Worm (Caenorhabditis elegans) whole organism, young adult: Measurements from ENCODE around the gene vha-13.

Experiments used
- C06A6.2 ChIP-seq: fragments of 200-800 bp; sonication (Bioruptor generic); conservative IDR thresholded peaks from 2 replicates; pipeline ENCODE4 v1.3.6; 2022; ENCODE audit warnings: missing genetic modification characterization, missing compliant biosample characterization
- F10E7.11 ChIP-seq: sonication (generic microtip); optimal IDR thresholded peaks from 2 replicates; lab custom pipeline; 2017; ENCODE audit warnings: mild to moderate bottlenecking, missing genetic modification characterization, moderate library complexity, missing compliant biosample characterization
- F23B12.7 ChIP-seq: sonication (generic microtip); optimal IDR thresholded peaks from 2 replicates; lab custom pipeline; 2017; ENCODE audit warnings: missing genetic modification characterization, mild to moderate bottlenecking, missing compliant biosample characterization, antibody characterized with exemption, moderate library complexity; ENCODE audit not compliant: insufficient read depth
- F39B2.1 ChIP-seq: fragments of 200-800 bp; sonication (Bioruptor generic); IDR thresholded peaks from 2 replicates; pipeline ENCODE4 v1.3.6; 2022; ENCODE audit warnings: missing genetic modification reagents, missing genetic modification characterization, missing compliant biosample characterization
- F52B5.7 ChIP-seq: sonication (generic microtip); optimal IDR thresholded peaks from 2 replicates; lab custom pipeline; 2016; ENCODE audit warnings: mild to moderate bottlenecking, missing genetic modification characterization, missing compliant biosample characterization
- F57C9.4 ChIP-seq: sonication (generic microtip); optimal IDR thresholded peaks from 2 replicates; lab custom pipeline; 2017; ENCODE audit warnings: mild to moderate bottlenecking, missing genetic modification characterization, missing compliant biosample characterization
- K11D2.4 ChIP-seq: fragments of 200-800 bp; sonication (Bioruptor generic); IDR thresholded peaks from 2 replicates; pipeline ENCODE4 v1.3.6; 2022; ENCODE audit warnings: missing genetic modification reagents, missing genetic modification characterization, missing compliant biosample characterization
- K12H6.12 ChIP-seq: fragments of 200-800 bp; sonication (Bioruptor generic); optimal IDR thresholded peaks from 2 replicates; lab custom pipeline; 2018; ENCODE audit warnings: mild to moderate bottlenecking, missing genetic modification characterization, missing compliant biosample characterization
- T26A5.8 ChIP-seq: sonication (generic microtip); optimal IDR thresholded peaks from 2 replicates; lab custom pipeline; 2016; ENCODE audit warnings: missing genetic modification characterization, missing compliant biosample characterization
- Y53F4B.3 ChIP-seq: fragments of 200-800 bp; sonication (Bioruptor generic); IDR thresholded peaks from 2 replicates; pipeline ENCODE4 v1.3.6; 2022; ENCODE audit warnings: missing genetic modification reagents, missing genetic modification characterization, missing compliant biosample characterization
- Y53G8AR.9 ChIP-seq: fragments of 200-800 bp; sonication (Bioruptor generic); conservative IDR thresholded peaks from 2 replicates; pipeline ENCODE4 v1.3.6; 2022; ENCODE audit warnings: missing genetic modification reagents, missing genetic modification characterization, missing compliant biosample characterization
- Y67H2A.10 ChIP-seq: fragments of 200-800 bp; sonication (Bioruptor generic); conservative IDR thresholded peaks from 2 replicates; pipeline ENCODE4 v1.3.6; 2022; ENCODE audit warnings: missing genetic modification reagents, missing genetic modification characterization, missing compliant biosample characterization
- aptf-2 ChIP-seq: fragments of 200-800 bp; sonication (Bioruptor generic); conservative IDR thresholded peaks from 2 replicates; pipeline ENCODE4 v1.3.6; 2022; ENCODE audit warnings: missing genetic modification reagents, missing genetic modification characterization, missing compliant biosample characterization
- aptf-3 ChIP-seq: fragments of 200-800 bp; sonication (Bioruptor generic); IDR thresholded peaks from 2 replicates; pipeline ENCODE4 v1.3.6; 2022; ENCODE audit warnings: missing genetic modification characterization, missing compliant biosample characterization
- atf-7 ChIP-seq: sonication (generic microtip); optimal IDR thresholded peaks from 2 replicates; lab custom pipeline; 2017; ENCODE audit warnings: mild to moderate bottlenecking, missing genetic modification characterization, missing compliant biosample characterization
- attf-3 ChIP-seq: fragments of 200-800 bp; sonication (Bioruptor generic); conservative IDR thresholded peaks from 2 replicates; pipeline ENCODE4 v1.3.6; 2022; ENCODE audit warnings: missing genetic modification reagents, missing genetic modification characterization, missing compliant biosample characterization
- cebp-1 ChIP-seq, 2 experiments: fragments of 200-800 bp in 1 of 2; sonication (Bioruptor generic) in 1 of 2; sonication (generic microtip) in 1 of 2; IDR thresholded peaks in 1 of 2; optimal IDR thresholded peaks in 1 of 2; 2 replicates each; pipeline versions ENCODE4 v1.3.6 to Lab custom; 2017 to 2022; ENCODE audit warnings: missing compliant biosample characterization in 2 of 2, missing genetic modification characterization in 2 of 2, mild to moderate bottlenecking in 1 of 2, missing genetic modification reagents in 1 of 2, moderate library complexity in 1 of 2
- cebp-2 ChIP-seq: fragments of 200-800 bp; sonication (Bioruptor generic); IDR thresholded peaks from 2 replicates; pipeline ENCODE4 v1.3.6; 2022; ENCODE audit warnings: missing genetic modification characterization, missing compliant biosample characterization
- ceh-58 ChIP-seq: fragments of 200-800 bp; sonication (Bioruptor generic); IDR thresholded peaks from 2 replicates; pipeline ENCODE4 v1.3.6; 2022; ENCODE audit warnings: missing genetic modification characterization, missing compliant biosample characterization
- ceh-79 ChIP-seq: sonication (generic microtip); optimal IDR thresholded peaks from 2 replicates; lab custom pipeline; 2017; ENCODE audit warnings: mild to moderate bottlenecking, missing genetic modification characterization, missing compliant biosample characterization
- ceh-91 ChIP-seq: fragments of 200-800 bp; sonication (Bioruptor generic); IDR thresholded peaks from 2 replicates; pipeline ENCODE4 v1.3.6; 2022; ENCODE audit warnings: missing genetic modification reagents, missing genetic modification characterization, missing compliant biosample characterization
- chd-7 ChIP-seq: sonication (generic microtip); optimal IDR thresholded peaks from 2 replicates; lab custom pipeline; 2016; ENCODE audit warnings: mild to moderate bottlenecking, missing genetic modification characterization, moderate library complexity, missing compliant biosample characterization
- dox-1 ChIP-seq: fragments of 200-800 bp; sonication (Bioruptor generic); IDR thresholded peaks from 2 replicates; pipeline ENCODE4 v1.3.6; 2022; ENCODE audit warnings: missing genetic modification reagents, missing genetic modification characterization, missing compliant biosample characterization
- egl-44 ChIP-seq: fragments of 200-800 bp; sonication (Bioruptor generic); IDR thresholded peaks from 2 replicates; pipeline ENCODE4 v1.3.6; 2022; ENCODE audit warnings: missing genetic modification reagents, missing genetic modification characterization, missing compliant biosample characterization
- lag-1 ChIP-seq: fragments of 200-800 bp; sonication (Bioruptor generic); IDR thresholded peaks from 2 replicates; pipeline ENCODE4 v1.3.6; 2022; ENCODE audit warnings: missing genetic modification reagents, missing genetic modification characterization, missing compliant biosample characterization
- let-607 ChIP-seq, 2 experiments: fragments of 200-800 bp in 1 of 2; sonication (Bioruptor generic) in 1 of 2; sonication (generic microtip) in 1 of 2; optimal IDR thresholded peaks; 2 replicates each; lab custom pipeline; 2016 to 2018; ENCODE audit warnings: mild to moderate bottlenecking in 2 of 2, missing compliant biosample characterization in 2 of 2, missing genetic modification characterization in 2 of 2, moderate library complexity in 2 of 2, missing genotype in 1 of 2
- lin-26 ChIP-seq: fragments of 200-800 bp; sonication (Bioruptor generic); IDR thresholded peaks from 2 replicates; pipeline ENCODE4 v1.3.6; 2022; ENCODE audit warnings: missing genetic modification reagents, missing genetic modification characterization, missing compliant biosample characterization
- lin-40 ChIP-seq: sonication (generic microtip); optimal IDR thresholded peaks from 2 replicates; lab custom pipeline; 2016; ENCODE audit warnings: missing genetic modification characterization, mild to moderate bottlenecking, missing compliant biosample characterization, missing genotype, missing genetic modification reagents
- lsl-1 ChIP-seq: fragments of 200-800 bp; sonication (Bioruptor generic); optimal IDR thresholded peaks from 2 replicates; lab custom pipeline; 2018; ENCODE audit warnings: mild to moderate bottlenecking, missing genetic modification characterization, moderate library complexity, missing compliant biosample characterization
- madf-6 ChIP-seq: fragments of 200-800 bp; sonication (Bioruptor generic); IDR thresholded peaks from 2 replicates; pipeline ENCODE4 v1.3.6; 2022; ENCODE audit warnings: missing genetic modification reagents, missing genetic modification characterization, missing compliant biosample characterization
- madf-8 ChIP-seq: fragments of 200-800 bp; sonication (Bioruptor generic); conservative IDR thresholded peaks from 2 replicates; pipeline ENCODE4 v1.3.6; 2022; ENCODE audit warnings: missing genetic modification reagents, missing genetic modification characterization, missing compliant biosample characterization
- mcd-1 ChIP-seq: fragments of 200-800 bp; sonication (Bioruptor generic); IDR thresholded peaks from 2 replicates; pipeline ENCODE4 v1.3.6; 2022; ENCODE audit warnings: missing genetic modification reagents, missing genetic modification characterization, missing compliant biosample characterization
- mes-4 ChIP-seq: sonication (generic microtip); optimal IDR thresholded peaks from 2 replicates; lab custom pipeline; 2016; ENCODE audit warnings: missing genotype, missing genetic modification characterization, missing compliant biosample characterization
- nfya-1 ChIP-seq: sonication (generic microtip); optimal IDR thresholded peaks from 2 replicates; lab custom pipeline; 2017; ENCODE audit warnings: antibody characterized with exemption, missing compliant biosample characterization, missing genetic modification characterization, borderline replicate concordance; ENCODE audit not compliant: insufficient read depth
- nfyb-1 ChIP-seq: fragments of 200-800 bp; sonication (Bioruptor generic); IDR thresholded peaks from 2 replicates; pipeline ENCODE4 v1.3.6; 2022; ENCODE audit warnings: missing genetic modification reagents, missing genetic modification characterization, missing compliant biosample characterization
- nhr-90 ChIP-seq: sonication (generic microtip); optimal IDR thresholded peaks from 2 replicates; lab custom pipeline; 2016; ENCODE audit warnings: missing genotype, mild to moderate bottlenecking, missing genetic modification characterization, missing compliant biosample characterization
- rpc-1 ChIP-seq, 2 experiments: fragments of 150-350 bp in 1 of 2; sonication (generic microtip) in 1 of 2; optimal IDR thresholded peaks; 2 replicates each; lab custom pipeline; 2014 to 2018; ENCODE audit warnings: missing biosample characterization in 1 of 2, missing genetic modification characterization in 1 of 2, missing genetic modification reagents in 1 of 2, missing genotype in 1 of 2
- sdz-38 ChIP-seq: sonication (generic microtip); optimal IDR thresholded peaks from 2 replicates; lab custom pipeline; 2016; ENCODE audit warnings: missing genotype, missing genetic modification characterization, missing compliant biosample characterization
- snpc-1.1 ChIP-seq: sonication (generic microtip); optimal IDR thresholded peaks from 2 replicates; lab custom pipeline; 2017; ENCODE audit warnings: missing genetic modification characterization, mild to moderate bottlenecking, missing compliant biosample characterization, antibody characterized with exemption, moderate library complexity, missing genotype, missing genetic modification reagents; ENCODE audit not compliant: insufficient read depth
- sptf-2 ChIP-seq: fragments of 200-800 bp; sonication (Bioruptor generic); optimal IDR thresholded peaks from 2 replicates; lab custom pipeline; 2018; ENCODE audit warnings: mild to moderate bottlenecking, missing genetic modification characterization, missing compliant biosample characterization
- tbp1 ChIP-seq: fragments of 200-800 bp; sonication (Bioruptor generic); optimal IDR thresholded peaks from 2 replicates; lab custom pipeline; 2018; ENCODE audit warnings: mild to moderate bottlenecking, missing genetic modification characterization, missing compliant biosample characterization
- tbx-9 ChIP-seq: sonication (generic microtip); optimal IDR thresholded peaks from 2 replicates; lab custom pipeline; 2016; ENCODE audit warnings: borderline replicate concordance, missing genetic modification characterization, inconsistent platforms, missing compliant biosample characterization
- xnd-1 ChIP-seq: sonication (generic microtip); optimal IDR thresholded peaks from 2 replicates; lab custom pipeline; 2016; ENCODE audit warnings: missing genotype, missing genetic modification reagents, missing genetic modification characterization, missing compliant biosample characterization
- zfh-2 ChIP-seq: fragments of 200-800 bp; sonication (Bioruptor generic); conservative IDR thresholded peaks from 2 replicates; pipeline ENCODE4 v1.3.6; 2022; ENCODE audit warnings: missing genetic modification reagents, missing genetic modification characterization, missing compliant biosample characterization
- ztf-22 ChIP-seq: fragments of 200-800 bp; sonication (Bioruptor generic); optimal IDR thresholded peaks from 2 replicates; lab custom pipeline; 2018; ENCODE audit warnings: mild to moderate bottlenecking, missing genetic modification characterization, moderate library complexity, missing compliant biosample characterization
- ztf-26 ChIP-seq: sonication (generic microtip); optimal IDR thresholded peaks from 2 replicates; lab custom pipeline; 2017; ENCODE audit warnings: missing genetic modification characterization, missing compliant biosample characterization
- ztf-28 ChIP-seq: fragments of 200-800 bp; sonication (Bioruptor generic); IDR thresholded peaks from 2 replicates; pipeline ENCODE4 v1.3.6; 2022; ENCODE audit warnings: missing genetic modification reagents, missing genetic modification characterization, missing compliant biosample characterization

Gene vha-13

ce11 chrV:14364586-14365248, 13.2 kb downstream of the vha-13 start (continued):
- no peak for TF ChIP-seq ztf-26 (tag; lab: Kevin White, UChicago)
- no peak for TF ChIP-seq atf-7
- TF ChIP-seq egl-44, result no peak
- TF ChIP-seq K12H6.12 (tag; lab: Kevin White, UChicago), result no peak
- TF ChIP-seq rpc-1 (optimal IDR thresholded peaks at IDR 0.05; lab: Kevin White, UChicago), result no peak
- TF ChIP-seq rpc-1 (tag; optimal IDR thresholded peaks at IDR 0.05; lab: Kevin White, UChicago), result no peak
- TF ChIP-seq ztf-22 (GFP tag; lab: Kevin White, UChicago), result no peak
- TF ChIP-seq tbx-9, result no peak
- TF ChIP-seq F10E7.11 (tag; lab: Kevin White, UChicago), result no peak
- TF ChIP-seq madf-6 (GFP tag; lab: Robert Waterston, UW), result no peak
- TF ChIP-seq Y53F4B.3 (GFP tag; lab: Robert Waterston, UW), result no peak
- no peak for TF ChIP-seq attf-3 (GFP tag; lab: Robert Waterston, UW)
- TF ChIP-seq let-607 (tag; optimal IDR thresholded peaks at IDR 0.05; lab: Kevin White, UChicago), result no peak
- no peak for TF ChIP-seq nfya-1 (tag; lab: Kevin White, UChicago)
- TF ChIP-seq F57C9.4, result no peak
- TF ChIP-seq F23B12.7, result no peak
- no peak for TF ChIP-seq lsl-1 (GFP tag; lab: Kevin White, UChicago)
- peak; percentile 11 for TF ChIP-seq lin-40 (tag; lab: Kevin White, UChicago)
- TF ChIP-seq F39B2.1 (GFP tag; lab: Robert Waterston, UW), result no peak
- no peak for TF ChIP-seq aptf-3 (GFP tag; lab: Robert Waterston, UW)
- no peak for TF ChIP-seq Y53G8AR.9 (GFP tag; lab: Robert Waterston, UW)
- no peak for TF ChIP-seq C06A6.2 (GFP tag; lab: Robert Waterston, UW)
- no peak for TF ChIP-seq K11D2.4 (GFP tag; lab: Robert Waterston, UW)
- no peak for TF ChIP-seq dox-1
- TF ChIP-seq ceh-79 (tag; lab: Kevin White, UChicago), result no peak
- no peak for TF ChIP-seq sptf-2 (GFP tag; lab: Kevin White, UChicago)
- TF ChIP-seq lag-1 (GFP tag; lab: Robert Waterston, UW), result no peak
- no peak for TF ChIP-seq aptf-2 (GFP tag; lab: Robert Waterston, UW)
- TF ChIP-seq sdz-38 (tag; lab: Kevin White, UChicago), result no peak
- TF ChIP-seq snpc-1.1, result no peak
- TF ChIP-seq mes-4 (tag; lab: Kevin White, UChicago), result no peak
- TF ChIP-seq madf-8 (GFP tag; lab: Robert Waterston, UW), result no peak
- no peak for TF ChIP-seq ceh-58 (GFP tag; lab: Robert Waterston, UW)
- TF ChIP-seq cebp-2 (GFP tag; lab: Robert Waterston, UW), result no peak
- TF ChIP-seq chd-7 (tag; lab: Kevin White, UChicago), result no peak
- no peak for TF ChIP-seq Y67H2A.10 (GFP tag; lab: Robert Waterston, UW)
- TF ChIP-seq, all 124 proteins: peak for 6

- TF ChIP-seq zfh-2 (GFP tag; lab: Robert Waterston, UW) (peak; percentile 99), ztf-28 (GFP tag; lab: Robert Waterston, UW) (no peak), F52B5.7 (tag; lab: Kevin White, UChicago) (peak; percentile 31), T26A5.8 (tag; lab: Kevin White, UChicago) (no peak), cebp-1 (GFP tag; IDR thresholded peaks at IDR 0.05; lab: Robert Waterston, UW) (no peak), cebp-1 (tag; optimal IDR thresholded peaks at IDR 0.05; lab: Kevin White, UChicago) (peak; percentile 57), tbp1 (GFP tag; lab: Kevin White, UChicago) (peak; percentile 34), chd-7 (tag; lab: Kevin White, UChicago) (peak; percentile 41), nfyb-1 (GFP tag; lab: Robert Waterston, UW) (peak; percentile 39; the same call in 1 of the 2 replicates), K11D2.4 (GFP tag; lab: Robert Waterston, UW) (peak; percentile 68), nhr-90 (peak; percentile 5), ceh-91 (no peak), xnd-1 (tag; lab: Kevin White, UChicago) (no peak), mcd-1 (peak; percentile 60), lin-26 (GFP tag; lab: Robert Waterston, UW) (peak; percentile 51; the same call in 1 of the 2 replicates), F57C9.4 (no peak), lag-1 (GFP tag; lab: Robert Waterston, UW) (no peak)
These were observed 15.0 kb downstream of the vha-13 start for ce11 chrV:14366487-14366962.
